Worm (Caenorhabditis elegans): ENCODE results near the gene fbxb-55.

DNA sequence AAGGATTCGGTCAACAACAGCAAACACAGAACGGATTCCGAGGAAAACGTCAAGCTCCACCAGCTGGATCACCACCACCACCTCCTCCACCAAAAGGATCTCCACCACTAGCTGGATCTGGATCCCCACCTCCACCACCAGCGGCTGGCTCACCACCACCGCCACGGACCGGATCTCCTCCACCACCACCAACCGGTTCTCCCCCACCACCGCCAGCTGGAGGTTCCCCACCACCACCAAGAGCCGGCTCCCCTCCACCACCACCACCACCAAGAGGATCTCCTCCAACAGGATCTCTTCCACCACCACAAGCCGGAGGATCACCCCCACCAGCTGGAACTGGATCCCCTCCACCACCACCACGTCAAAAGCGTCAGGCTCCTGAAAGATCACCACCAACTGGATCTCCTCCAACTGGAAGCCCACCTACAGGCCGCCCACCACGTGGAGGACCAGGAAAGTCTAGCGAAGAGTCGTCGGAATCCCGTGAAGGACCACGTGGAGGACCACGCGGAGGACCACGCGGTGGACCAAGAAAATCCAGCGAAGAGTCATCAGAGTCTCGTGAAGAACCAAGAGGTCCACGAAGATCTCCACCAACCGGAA is 8.2 kb downstream of the fbxb-55 start:
- TF ChIP-seq F13H6.1 (tag; optimal IDR thresholded peaks at IDR 0.05) (no peak), unc-55 (GFP tag; optimal IDR thresholded peaks at IDR 0.05) (no peak), nhr-77 (tag; optimal IDR thresholded peaks at IDR 0.05) (no peak), ztf-11 (tag; optimal IDR thresholded peaks at IDR 0.05) (no peak), unc-62 (GFP tag; optimal IDR thresholded peaks at IDR 0.05) (no peak), aly-2 (tag; optimal IDR thresholded peaks at IDR 0.05) (no peak), elt-1 (tag; optimal IDR thresholded peaks at IDR 0.05) (no peak), ama-1 (optimal IDR thresholded peaks at IDR 0.05) (no peak), sma-9 (GFP tag; optimal IDR thresholded peaks at IDR 0.05) (no peak), sma-9 (tag; optimal IDR thresholded peaks at IDR 0.05) (no peak), nhr-23 (tag; optimal IDR thresholded peaks at IDR 0.05) (no peak), ztf-4 (tag; optimal IDR thresholded peaks at IDR 0.05) (no peak), lsy-2 (tag; optimal IDR thresholded peaks at IDR 0.05) (no peak), alr-1 (tag; optimal IDR thresholded peaks at IDR 0.05) (no peak), nhr-237 (tag; optimal IDR thresholded peaks at IDR 0.05) (no peak)
